Fruit fly (Drosophila melanogaster): ENCODE measurements around the gene Ndc80.

The Ndc80 gene

DNA sequence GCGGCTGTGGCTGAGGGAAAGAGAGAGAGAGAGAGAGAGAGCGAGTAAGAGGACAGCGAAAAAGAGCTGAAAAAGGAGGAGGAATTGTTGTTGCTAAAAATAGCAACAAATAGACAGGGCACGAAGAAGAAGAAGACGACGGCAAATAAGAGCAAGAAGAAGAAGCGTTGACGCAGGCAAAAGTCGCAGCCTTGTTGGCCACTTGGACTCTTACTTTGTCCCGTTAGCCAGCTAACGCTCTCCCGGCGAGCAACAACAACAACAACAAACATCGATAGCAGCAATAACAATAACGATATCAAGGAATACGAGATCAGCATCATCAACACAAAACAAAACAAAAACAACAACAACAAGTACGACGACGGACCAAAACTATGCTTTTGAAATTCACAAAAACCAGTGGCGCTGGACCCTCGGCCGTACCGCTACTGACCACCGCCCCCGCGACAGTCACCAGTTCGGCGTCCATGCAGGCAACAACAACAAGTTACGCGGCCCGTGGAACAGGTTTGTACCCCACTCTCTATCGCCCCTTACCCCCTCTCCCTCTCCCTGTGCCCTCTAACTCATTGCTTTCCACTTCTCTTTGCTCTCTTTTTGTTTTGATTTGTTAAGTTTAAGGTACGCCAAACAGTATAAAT is 13.3 kb upstream of the Ndc80 start:
- TF ChIP-seq CG5180 (GFP tag; optimal IDR thresholded peaks at IDR 0.05) (no peak), cad (GFP tag; optimal IDR thresholded peaks at IDR 0.05) (no peak), dimm (GFP tag; IDR thresholded peaks at IDR 0.05) (no peak), CG12769 (tag; optimal IDR thresholded peaks at IDR 0.05) (peak; percentile 59), Sry-β (GFP tag; optimal IDR thresholded peaks at IDR 0.05) (no peak), HmgD (GFP tag; optimal IDR thresholded peaks at IDR 0.05) (no peak), B-H2 (GFP tag; optimal IDR thresholded peaks at IDR 0.05) (peak; percentile 2), chm (GFP tag; IDR thresholded peaks at IDR 0.05) (0 out of 2 replicates have a peak, but pooled peaks have one; percentile 7), gro (GFP tag; optimal IDR thresholded peaks at IDR 0.05) (no peak), Ada2b (GFP tag; IDR thresholded peaks at IDR 0.05) (no peak), Neu2 (GFP tag; optimal IDR thresholded peaks at IDR 0.05; ENCODE audit: borderline replicate concordance) (no peak), Rfx (GFP tag; IDR thresholded peaks at IDR 0.05) (no peak), schlank (tag; optimal IDR thresholded peaks at IDR 0.05) (no peak), phol (tag; optimal IDR thresholded peaks at IDR 0.05) (no peak), HmgZ (tag; optimal IDR thresholded peaks at IDR 0.05) (no peak), CG10543 (GFP tag; optimal IDR thresholded peaks at IDR 0.05) (peak; percentile 5), BtbVII (GFP tag; optimal IDR thresholded peaks at IDR 0.05) (no peak), crol (GFP tag; IDR thresholded peaks at IDR 0.05) (peak; percentile 96), sqz (GFP tag; optimal IDR thresholded peaks at IDR 0.05) (peak; percentile 16), Ssrp (tag; optimal IDR thresholded peaks at IDR 0.05) (no peak), Hr51 (GFP tag; optimal IDR thresholded peaks at IDR 0.05) (no peak), CG4360 (GFP tag; IDR thresholded peaks at IDR 0.05) (peak; percentile 84), CG8290 (GFP tag; optimal IDR thresholded peaks at IDR 0.05) (no peak), CG8290 (tag; optimal IDR thresholded peaks at IDR 0.05) (peak in 1 of 2 experiments; percentile 21), chinmo (GFP tag; IDR thresholded peaks at IDR 0.05; ENCODE audit: partially characterized antibody) (0 out of 4 replicates have a peak, but pooled peaks have one; percentile 55), Elba2 (GFP tag; optimal IDR thresholded peaks at IDR 0.05) (peak; percentile 60), CG34224 (GFP tag; IDR thresholded peaks at IDR 0.05; ENCODE audit: partially characterized antibody) (peak; percentile 8; the same call in 1 of the 3 replicates), row (GFP tag; IDR thresholded peaks at IDR 0.05) (peak; percentile 6; the same call in 1 of the 3 replicates), slou (GFP tag; optimal IDR thresholded peaks at IDR 0.05) (no peak), CG31224 (GFP tag; IDR thresholded peaks at IDR 0.05) (no peak), NFAT (GFP tag; IDR thresholded peaks at IDR 0.05) (peak; percentile 73), CG17385 (GFP tag; optimal IDR thresholded peaks at IDR 0.05) (peak; percentile 92), CG10959 (GFP tag; IDR thresholded peaks at IDR 0.05) (no peak), kni (GFP tag; optimal IDR thresholded peaks at IDR 0.05) (peak; percentile 29), Rx (GFP tag; IDR thresholded peaks at IDR 0.05) (no peak), Aef1 (GFP tag; IDR thresholded peaks at IDR 0.05) (no peak), Atf6 (GFP tag; IDR thresholded peaks at IDR 0.05) (0 out of 2 replicates have a peak, but pooled peaks have one; percentile 13), zen (tag; optimal IDR thresholded peaks at IDR 0.05) (no peak), klu (GFP tag; IDR thresholded peaks at IDR 0.05) (peak; percentile 37; the same call in 1 of the 2 replicates), sr (GFP tag; IDR thresholded peaks at IDR 0.05) (0 out of 3 replicates have a peak, but pooled peaks have one; percentile 8), ci (GFP tag; IDR thresholded peaks at IDR 0.05) (0 out of 3 replicates have a peak, but pooled peaks have one; percentile 11), CG14014 (GFP tag; IDR thresholded peaks at IDR 0.05) (no peak), Trl (optimal IDR thresholded peaks at IDR 0.05) (peak; percentile 30 to 79), Trl (GFP tag; optimal IDR thresholded peaks at IDR 0.05) (no peak), Abd-B (GFP tag; optimal IDR thresholded peaks at IDR 0.05) (no peak), cato (GFP tag; optimal IDR thresholded peaks at IDR 0.05; ENCODE audit: borderline replicate concordance) (no peak)
